Worm (Caenorhabditis elegans): Measurements from ENCODE around the gene ddx-46.
"Not testable (repeated sequence)": the region's sequence is repeated elsewhere in the genome, so short reads cannot be mapped to it uniquely, and the experiment has no call there.

Gene ddx-46

ce11 chrIV:1355147-1355546 is 45.7 kb upstream of the ddx-46 start, which contains the start of gene col-104:
TSS of gene col-104 (minus strand) at chrIV:1355305.
- TF ChIP-seq lin-13 (GFP tag; optimal IDR thresholded peaks at IDR 0.05) (no peak), nhr-25 (tag; optimal IDR thresholded peaks at IDR 0.05) (no peak), unc-55 (GFP tag; optimal IDR thresholded peaks at IDR 0.05) (no peak), ceh-82 (tag; optimal IDR thresholded peaks at IDR 0.05) (no peak), ama-1 (optimal IDR thresholded peaks at IDR 0.05) (no peak), elt-1 (tag; optimal IDR thresholded peaks at IDR 0.05) (no peak), fos-1 (tag; optimal IDR thresholded peaks at IDR 0.05) (no peak), sma-3 (GFP tag; optimal IDR thresholded peaks at IDR 0.05) (no peak), nhr-10 (tag; optimal IDR thresholded peaks at IDR 0.05) (no peak), lsy-2 (tag; optimal IDR thresholded peaks at IDR 0.05) (no peak), unc-39 (tag; optimal IDR thresholded peaks at IDR 0.05) (no peak), nhr-21 (tag; optimal IDR thresholded peaks at IDR 0.05) (no peak), ZK546.5 (tag; optimal IDR thresholded peaks at IDR 0.05) (no peak), nhr-6 (tag; optimal IDR thresholded peaks at IDR 0.05) (no peak), nhr-12 (tag; optimal IDR thresholded peaks at IDR 0.05) (no peak), skn-1 (tag; optimal IDR thresholded peaks at IDR 0.05) (no peak), dmd-4 (tag; optimal IDR thresholded peaks at IDR 0.05) (no peak), R02D3.7 (tag; optimal IDR thresholded peaks at IDR 0.05) (no peak), ztf-11 (tag; optimal IDR thresholded peaks at IDR 0.05) (no peak), C34F6.9 (tag; optimal IDR thresholded peaks at IDR 0.05) (no peak)

- TF ChIP-seq alr-1 (tag; optimal IDR thresholded peaks at IDR 0.05) (no peak), unc-39 (tag; optimal IDR thresholded peaks at IDR 0.05) (no peak), unc-55 (GFP tag; optimal IDR thresholded peaks at IDR 0.05) (no peak), ztf-11 (tag; optimal IDR thresholded peaks at IDR 0.05) (no peak), mbf-1 (tag; optimal IDR thresholded peaks at IDR 0.05) (no peak), blmp-1 (tag; optimal IDR thresholded peaks at IDR 0.05; ENCODE audit: insufficient read depth) (no peak), crh-2 (tag; optimal IDR thresholded peaks at IDR 0.05) (no peak), sem-4 (tag; optimal IDR thresholded peaks at IDR 0.05) (no peak), peb-1 (tag; optimal IDR thresholded peaks at IDR 0.05) (no peak), R02D3.7 (tag; optimal IDR thresholded peaks at IDR 0.05) (no peak), lin-11 (tag; optimal IDR thresholded peaks at IDR 0.05) (no peak), egl-27 (tag; optimal IDR thresholded peaks at IDR 0.05) (no peak), sma-9 (GFP tag; optimal IDR thresholded peaks at IDR 0.05) (no peak), sma-9 (tag; optimal IDR thresholded peaks at IDR 0.05) (no peak)
Measured at ce11 chrIV:1353811-1354210, 44.4 kb upstream of the ddx-46 start.

- TF ChIP-seq mab-5 (tag; optimal IDR thresholded peaks at IDR 0.05) (no peak), R02D3.7 (tag; optimal IDR thresholded peaks at IDR 0.05) (no peak), lin-39 (tag; optimal IDR thresholded peaks at IDR 0.05) (no peak), sma-3 (GFP tag; optimal IDR thresholded peaks at IDR 0.05) (no peak), skn-1 (tag; optimal IDR thresholded peaks at IDR 0.05) (no peak), nhr-25 (tag; optimal IDR thresholded peaks at IDR 0.05) (no peak), lin-13 (GFP tag; optimal IDR thresholded peaks at IDR 0.05) (no peak), unc-55 (GFP tag; optimal IDR thresholded peaks at IDR 0.05) (no peak)
Measured at ce11 chrIV:1349352-1349751, 39.9 kb upstream of the ddx-46 start.

ce11 chrIV:1346981-1347380 is 37.5 kb upstream of the ddx-46 start, which contains the start of gene rfc-2:
TSS of gene rfc-2 (plus strand) at chrIV:1347314.
- TF ChIP-seq lin-13 (GFP tag; optimal IDR thresholded peaks at IDR 0.05) (peak; percentile 41), skn-1 (tag; optimal IDR thresholded peaks at IDR 0.05) (no peak), lin-11 (tag; optimal IDR thresholded peaks at IDR 0.05) (no peak), C34F6.9 (tag; optimal IDR thresholded peaks at IDR 0.05) (peak; percentile 55), snpc-4 (tag; optimal IDR thresholded peaks at IDR 0.05) (no peak), dmd-4 (tag; optimal IDR thresholded peaks at IDR 0.05) (no peak), gmeb-1 (tag; optimal IDR thresholded peaks at IDR 0.05) (peak; percentile 34), unc-55 (GFP tag; optimal IDR thresholded peaks at IDR 0.05) (peak; percentile 60), lin-39 (tag; optimal IDR thresholded peaks at IDR 0.05) (no peak), alr-1 (tag; optimal IDR thresholded peaks at IDR 0.05) (no peak), lsy-2 (tag; optimal IDR thresholded peaks at IDR 0.05) (peak in 1 of 2 experiments; percentile 49)

ce11 chrIV:1343379-1343778 is 33.9 kb upstream of the ddx-46 start, which contains the start of gene F58F6.5:
TSS of gene F58F6.5 (plus strand) at chrIV:1343679.
- not testable (repeated sequence) for TF ChIP-seq elt-3, aly-2, lin-11 (tag; optimal IDR thresholded peaks at IDR 0.05)

Data from whole organism, L2 larva.